Worm (Caenorhabditis elegans) whole organism, young adult: Measurements from ENCODE around the gene W06G6.2.

Experiments
- madf-3 ChIP-seq: fragments of 200-800 bp; sonication (Bioruptor generic); IDR thresholded peaks from 2 replicates; pipeline ENCODE4 v1.3.6; 2022; ENCODE audit warnings: missing genetic modification reagents, missing genetic modification characterization, missing compliant biosample characterization
- snpc-4 ChIP-seq, 5 experiments: fragments of 150-350 bp in 1 of 5; sonication (generic microtip) in 4 of 5; optimal IDR thresholded peaks; 2 replicates each; lab custom pipeline; 2014 to 2018; ENCODE audit warnings: missing genetic modification characterization in 5 of 5, missing biosample characterization in 3 of 5, antibody characterized with exemption in 2 of 5, mild to moderate bottlenecking in 2 of 5, missing compliant biosample characterization in 2 of 5, missing genotype in 2 of 5, moderate library complexity in 2 of 5, missing genetic modification reagents in 1 of 5
- unc-62 ChIP-seq: fragments of 150-350 bp; optimal IDR thresholded peaks from 2 replicates; lab custom pipeline; 2014; ENCODE audit warnings: missing biosample characterization, missing genetic modification reagents, missing genetic modification characterization

- no peak for TF ChIP-seq snpc-4 (GFP tag; optimal IDR thresholded peaks at IDR 0.05; lab: Kevin White, UChicago)
- TF ChIP-seq snpc-4 (tag; optimal IDR thresholded peaks at IDR 0.05; lab: Kevin White, UChicago): no peak
- TF ChIP-seq unc-62 (GFP tag; lab: Kevin White, UChicago): no peak
- TF ChIP-seq madf-3 (GFP tag; lab: Robert Waterston, UW): no peak
These were observed 35.4 kb upstream of the W06G6.2 start for ce11 chrV:16593792-16594059.
